Fruit fly (Drosophila melanogaster): ENCODE results near the gene CG32816.

- TF ChIP-seq CG8478 (optimal IDR thresholded peaks at IDR 0.05) (no peak), CTCF (optimal IDR thresholded peaks at IDR 0.05) (no peak)
Measured at dm6 chrX:478766-479165, 8.2 kb upstream of the CG32816 start, which contains the start of gene CG32817.
